Worm (Caenorhabditis elegans) whole organism, L1 larva: ENCODE results near the gene set-14.

Experiments
- C34B4.2 ChIP-seq: sonication (generic microtip); optimal IDR thresholded peaks from 2 replicates; lab custom pipeline; 2017; ENCODE audit warnings: mild to moderate bottlenecking, missing genetic modification characterization, missing compliant biosample characterization
- alr-1 ChIP-seq: fragments of 200-800 bp; sonication (Bioruptor generic); optimal IDR thresholded peaks from 2 replicates; lab custom pipeline; 2018; ENCODE audit warnings: borderline replicate concordance, mild to moderate bottlenecking, missing genetic modification characterization, missing compliant biosample characterization
- ama-1 ChIP-seq: fragments of 150-350 bp; optimal IDR thresholded peaks from 2 replicates; lab custom pipeline; 2014
- ceh-82 ChIP-seq, 3 experiments: fragments of 150-350 bp in 1 of 3; sonication (generic microtip) in 2 of 3; optimal IDR thresholded peaks; 2 replicates each; lab custom pipeline; 2014 to 2017; ENCODE audit warnings: missing biosample characterization in 3 of 3, missing genetic modification characterization in 3 of 3
- ces-1 ChIP-seq: fragments of 150-350 bp; optimal IDR thresholded peaks from 2 replicates; lab custom pipeline; 2014; ENCODE audit warnings: missing biosample characterization, missing genetic modification reagents, missing genetic modification characterization
- dpl-1 ChIP-seq, 3 experiments: fragments of 150-350 bp in 2 of 3; sonication (generic microtip) in 1 of 3; optimal IDR thresholded peaks; 2 replicates each; lab custom pipeline; 2014 to 2017; ENCODE audit warnings: missing biosample characterization in 3 of 3, missing genetic modification characterization in 3 of 3, missing genetic modification reagents in 3 of 3
- dsc-1 ChIP-seq: sonication (generic microtip); optimal IDR thresholded peaks from 2 replicates; lab custom pipeline; 2016; ENCODE audit warnings: mild to moderate bottlenecking, missing genetic modification characterization, missing compliant biosample characterization
- efl-1 ChIP-seq, 4 experiments: fragments of 150-350 bp; optimal IDR thresholded peaks in 3 of 4; peaks in 1 of 4; 1 replicate in 1 of 4; 2 replicates in 3 of 4; lab custom pipeline; 2014; ENCODE audit warnings: missing biosample characterization in 2 of 4, missing genetic modification characterization in 2 of 4, missing genetic modification reagents in 2 of 4
- efl-3 ChIP-seq: fragments of 200-800 bp; sonication (Bioruptor generic); optimal IDR thresholded peaks from 2 replicates; lab custom pipeline; 2018; ENCODE audit warnings: mild to moderate bottlenecking, missing genetic modification characterization, missing compliant biosample characterization
- fkh-10 ChIP-seq: sonication (generic microtip); optimal IDR thresholded peaks from 2 replicates; lab custom pipeline; 2017; ENCODE audit warnings: missing biosample characterization, missing genetic modification reagents, missing genetic modification characterization
- fkh-8 ChIP-seq: sonication (generic microtip); optimal IDR thresholded peaks from 2 replicates; lab custom pipeline; 2016; ENCODE audit warnings: mild to moderate bottlenecking, missing genetic modification characterization, missing compliant biosample characterization
- hlh-4 ChIP-seq: sonication (generic microtip); optimal IDR thresholded peaks from 2 replicates; lab custom pipeline; 2016; ENCODE audit warnings: mild to moderate bottlenecking, missing genetic modification characterization, missing compliant biosample characterization
- hpl-2 ChIP-seq: fragments of 150-350 bp; optimal IDR thresholded peaks from 2 replicates; lab custom pipeline; 2014; ENCODE audit warnings: missing biosample characterization, missing genetic modification reagents, missing genetic modification characterization
- lin-14 ChIP-seq: fragments of 200-800 bp; sonication (Bioruptor generic); optimal IDR thresholded peaks from 2 replicates; lab custom pipeline; 2018; ENCODE audit warnings: mild to moderate bottlenecking, missing genetic modification characterization, moderate library complexity, missing compliant biosample characterization
- lin-35 ChIP-seq, 2 experiments: fragments of 150-350 bp; optimal IDR thresholded peaks; 2 replicates each; lab custom pipeline; 2014; ENCODE audit warnings: missing biosample characterization in 2 of 2, missing genetic modification characterization in 2 of 2, missing genetic modification reagents in 2 of 2
- lir-3 ChIP-seq: sonication (generic microtip); optimal IDR thresholded peaks from 2 replicates; lab custom pipeline; 2016; ENCODE audit warnings: mild to moderate bottlenecking, missing genetic modification characterization, moderate library complexity, missing compliant biosample characterization; ENCODE audit not compliant: poor library complexity
- lsy-2 ChIP-seq, 2 experiments: fragments of 150-350 bp; optimal IDR thresholded peaks; 2 replicates each; lab custom pipeline; 2014; ENCODE audit warnings: missing biosample characterization in 2 of 2, missing genetic modification characterization in 2 of 2
- mef-2 ChIP-seq: fragments of 150-350 bp; optimal IDR thresholded peaks from 2 replicates; lab custom pipeline; 2014; ENCODE audit warnings: missing biosample characterization, missing genetic modification characterization
- nhr-11 ChIP-seq: fragments of 150-350 bp; optimal IDR thresholded peaks from 2 replicates; lab custom pipeline; 2014; ENCODE audit warnings: missing biosample characterization, missing genetic modification characterization
- nhr-19 ChIP-seq: fragments of 200-800 bp; sonication (Bioruptor generic); conservative IDR thresholded peaks from 2 replicates; pipeline ENCODE4 v1.3.6; 2022; ENCODE audit warnings: missing genetic modification characterization, missing compliant biosample characterization
- nhr-76 ChIP-seq: sonication (generic microtip); optimal IDR thresholded peaks from 2 replicates; lab custom pipeline; 2017; ENCODE audit warnings: missing biosample characterization, missing genetic modification characterization
- nhr-85 ChIP-seq: sonication (generic microtip); peaks from one replicate; lab custom pipeline; 2016; ENCODE audit warnings: missing genetic modification characterization, inconsistent platforms, missing compliant biosample characterization
- nhr-90 ChIP-seq: sonication (generic microtip); optimal IDR thresholded peaks from 2 replicates; lab custom pipeline; 2016; ENCODE audit warnings: mild to moderate bottlenecking, missing genetic modification characterization, missing compliant biosample characterization; ENCODE audit not compliant: poor library complexity
- pag-3 ChIP-seq: sonication (generic microtip); optimal IDR thresholded peaks from 2 replicates; lab custom pipeline; 2017; ENCODE audit warnings: missing genetic modification characterization, mild to moderate bottlenecking, missing compliant biosample characterization, antibody characterized with exemption, borderline replicate concordance; ENCODE audit not compliant: insufficient read depth
- pqm-1 ChIP-seq: sonication (generic microtip); optimal IDR thresholded peaks from 3 replicates; lab custom pipeline; 2017; ENCODE audit warnings: missing biosample characterization, missing genetic modification characterization
- snpc-4 ChIP-seq: fragments of 150-350 bp; optimal IDR thresholded peaks from 2 replicates; lab custom pipeline; 2014; ENCODE audit warnings: missing biosample characterization, missing genetic modification characterization
- snu-23 ChIP-seq: sonication (generic microtip); optimal IDR thresholded peaks from 2 replicates; lab custom pipeline; 2016; ENCODE audit warnings: missing genetic modification characterization, missing compliant biosample characterization
- swsn-7 ChIP-seq: sonication (generic microtip); optimal IDR thresholded peaks from 2 replicates; lab custom pipeline; 2016; ENCODE audit warnings: missing genetic modification characterization, missing compliant biosample characterization
- tlp-1 ChIP-seq: fragments of 150-350 bp; optimal IDR thresholded peaks from 2 replicates; lab custom pipeline; 2014; ENCODE audit warnings: missing biosample characterization, missing genetic modification characterization
- unc-86 ChIP-seq: sonication (generic microtip); optimal IDR thresholded peaks from 2 replicates; lab custom pipeline; 2016; ENCODE audit warnings: missing genetic modification characterization, missing compliant biosample characterization
- vab-15 ChIP-seq: sonication (generic microtip); optimal IDR thresholded peaks from 2 replicates; lab custom pipeline; 2017; ENCODE audit warnings: missing genotype, mild to moderate bottlenecking, missing genetic modification characterization, missing compliant biosample characterization
- xbp-1 ChIP-seq: sonication (generic microtip); optimal IDR thresholded peaks from 2 replicates; lab custom pipeline; 2016; ENCODE audit warnings: missing genetic modification characterization, missing compliant biosample characterization
- zip-4 ChIP-seq: fragments of 200-800 bp; sonication (Bioruptor generic); optimal IDR thresholded peaks from 2 replicates; lab custom pipeline; 2018; ENCODE audit warnings: mild to moderate bottlenecking, missing genetic modification characterization, moderate library complexity, missing compliant biosample characterization

The set-14 gene

DNA sequence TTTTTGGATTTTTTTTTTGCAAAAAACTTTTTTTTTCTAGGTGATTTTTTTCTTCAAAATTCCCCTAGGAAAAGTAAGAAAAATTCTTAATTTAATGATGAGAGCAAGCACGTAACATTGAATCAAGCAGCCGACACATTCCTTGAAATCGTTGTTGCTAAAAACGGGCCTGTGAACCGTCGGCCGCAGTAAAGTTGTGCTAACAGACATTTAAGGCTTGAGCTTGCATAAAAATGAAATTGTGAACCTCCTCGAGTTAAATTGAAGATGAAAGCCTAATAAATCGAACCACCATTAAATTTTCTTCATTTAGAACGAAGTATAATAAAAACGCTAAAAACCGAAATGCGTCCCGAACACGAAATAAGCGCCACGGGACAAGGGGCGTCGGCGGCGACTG lies 28.1 kb downstream of the set-14 start:
- TF ChIP-seq nhr-11 (tag; lab: Kevin White, UChicago): no peak
- TF ChIP-seq hpl-2 (GFP tag; lab: Kevin White, UChicago): no peak
- TF ChIP-seq fkh-8 (tag; lab: Kevin White, UChicago): no peak
- TF ChIP-seq snpc-4 (tag; lab: Kevin White, UChicago): no peak
- no peak for TF ChIP-seq pag-3 (tag; lab: Kevin White, UChicago)
- TF ChIP-seq dpl-1 (GFP tag; optimal IDR thresholded peaks at IDR 0.05; lab: Kevin White, UChicago): no peak
- no peak for TF ChIP-seq nhr-90 (tag; lab: Kevin White, UChicago)

DNA sequence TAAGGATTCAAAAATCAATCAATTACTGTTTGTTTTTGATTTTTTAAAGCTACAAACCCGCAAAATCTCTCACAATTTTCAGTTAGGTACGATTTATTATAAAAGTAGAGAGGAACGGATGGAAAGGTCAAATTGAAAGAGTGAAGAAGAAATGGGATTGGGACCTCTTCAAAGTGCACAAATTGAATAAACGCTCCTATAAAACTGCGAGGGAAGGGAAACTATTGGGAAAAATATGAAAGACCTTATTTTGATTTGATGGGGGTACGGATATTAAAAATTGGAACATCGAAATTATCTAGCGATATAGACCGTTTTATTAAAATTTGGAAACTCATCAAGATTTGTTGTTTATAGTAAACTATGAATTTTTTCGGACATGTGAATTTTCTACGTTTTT lies 29.3 kb downstream of the set-14 start:
- TF ChIP-seq unc-86 (tag; lab: Kevin White, UChicago): no peak
- TF ChIP-seq lir-3 (tag; lab: Kevin White, UChicago): no peak
- no peak for TF ChIP-seq alr-1 (tag; lab: Kevin White, UChicago)
- no peak for TF ChIP-seq efl-1 (optimal IDR thresholded peaks at IDR 0.05; lab: Kevin White, UChicago)
- no peak for TF ChIP-seq efl-1 (GFP tag; optimal IDR thresholded peaks at IDR 0.05 in 1 of 2; lab: Kevin White, UChicago)
- no peak for TF ChIP-seq swsn-7
- TF ChIP-seq lin-35 (GFP tag; optimal IDR thresholded peaks at IDR 0.05; lab: Kevin White, UChicago): no peak
- TF ChIP-seq snpc-4 (tag; lab: Kevin White, UChicago): no peak
- TF ChIP-seq zip-4 (GFP tag; lab: Kevin White, UChicago): no peak
- no peak for TF ChIP-seq snu-23 (GFP tag; lab: Kevin White, UChicago)
- TF ChIP-seq hpl-2 (GFP tag; lab: Kevin White, UChicago): no peak

DNA sequence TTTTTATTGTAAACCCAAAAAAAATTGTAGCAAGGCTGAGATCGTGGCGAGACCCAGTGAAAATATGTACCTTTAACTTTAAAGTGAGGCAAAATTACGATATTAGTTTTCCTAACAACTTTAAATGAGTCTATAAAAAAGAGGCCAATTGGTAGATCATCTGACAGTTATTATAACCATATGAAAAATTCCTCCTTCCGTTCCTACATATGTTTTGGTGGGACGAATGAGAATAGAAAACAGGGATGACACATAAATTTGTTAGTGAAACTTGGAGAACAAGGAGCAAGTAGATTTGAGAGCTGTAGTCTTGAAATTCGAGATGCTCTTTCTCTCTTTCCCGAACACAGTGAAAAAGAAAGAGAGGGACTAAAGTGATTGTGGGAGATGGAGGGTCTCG lies 30.9 kb downstream of the set-14 start:
- TF ChIP-seq mef-2 (tag; lab: Kevin White, UChicago) (no peak), ces-1 (GFP tag; lab: Kevin White, UChicago) (no peak), dpl-1 (GFP tag; optimal IDR thresholded peaks at IDR 0.05; lab: Kevin White, UChicago) (no peak), vab-15 (tag; lab: Kevin White, UChicago) (no peak), tlp-1 (tag; lab: Kevin White, UChicago) (no peak), nhr-85 (tag; lab: Kevin White, UChicago) (no peak), hlh-4 (tag; lab: Kevin White, UChicago) (no peak), dsc-1 (no peak), C34B4.2 (tag; lab: Kevin White, UChicago) (no peak)

DNA sequence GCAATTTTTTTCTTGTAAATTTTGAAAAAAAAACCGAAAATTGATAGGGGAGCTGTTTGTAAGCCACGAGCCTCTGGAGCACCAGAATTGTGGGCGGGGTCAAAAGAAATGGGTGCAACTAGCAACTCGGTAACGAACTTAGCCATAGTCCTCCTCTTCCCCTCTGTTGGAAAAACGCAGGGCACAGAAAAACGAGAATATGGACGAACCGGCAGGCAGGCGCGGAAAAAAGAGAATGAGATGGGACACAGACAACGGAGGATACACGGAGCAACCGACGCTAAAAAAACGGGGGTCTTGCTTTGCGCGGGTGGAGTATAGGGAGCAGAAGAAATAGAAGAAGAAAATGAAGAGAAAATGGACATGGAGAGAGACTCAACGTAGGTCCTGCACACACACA lies 34.4 kb downstream of the set-14 start:
- no peak for TF ChIP-seq efl-1 (optimal IDR thresholded peaks at IDR 0.05; lab: Kevin White, UChicago)
- peak in 1 of 2 experiments; percentile 49 for TF ChIP-seq efl-1 (GFP tag; optimal IDR thresholded peaks at IDR 0.05 in 1 of 2; lab: Kevin White, UChicago)
- TF ChIP-seq nhr-19 (GFP tag; lab: Robert Waterston, UW): no peak
- no peak for TF ChIP-seq nhr-76 (tag; lab: Kevin White, UChicago)
- TF ChIP-seq fkh-10 (GFP tag; lab: Kevin White, UChicago): peak; percentile 75
- peak in 1 of 3 experiments; percentile 30 for TF ChIP-seq ceh-82 (tag; optimal IDR thresholded peaks at IDR 0.05; lab: Kevin White, UChicago)
- TF ChIP-seq unc-86 (tag; lab: Kevin White, UChicago): no peak
- TF ChIP-seq zip-4 (GFP tag; lab: Kevin White, UChicago): no peak
- TF ChIP-seq pqm-1 (tag; lab: Kevin White, UChicago): no peak
- no peak for TF ChIP-seq dsc-1
- no peak for TF ChIP-seq ama-1 (lab: Kevin White, UChicago)
- peak; percentile 75 for TF ChIP-seq lin-14 (GFP tag; lab: Kevin White, UChicago)
- TF ChIP-seq efl-3 (GFP tag; lab: Kevin White, UChicago): no peak
- no peak for TF ChIP-seq xbp-1 (tag; lab: Kevin White, UChicago)

DNA sequence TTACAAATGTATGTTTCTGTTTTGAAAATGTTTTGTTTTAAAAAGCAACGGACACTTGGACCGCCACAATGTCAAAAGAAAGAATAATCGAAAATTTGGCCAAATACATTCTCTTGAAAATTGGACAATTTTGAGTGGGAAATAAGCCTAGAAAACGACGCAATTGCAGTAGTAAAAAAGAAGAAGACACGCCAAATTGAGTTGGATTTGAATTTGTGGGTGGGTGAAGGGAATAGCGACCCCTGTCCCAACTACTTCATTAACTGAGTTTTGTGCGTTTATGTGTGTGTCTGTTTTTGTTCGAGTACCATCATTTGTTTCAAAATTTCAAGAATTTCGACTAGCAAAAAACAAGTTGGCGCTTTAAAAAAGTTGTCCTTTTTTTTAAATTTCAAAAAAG lies 35.3 kb downstream of the set-14 start:
- TF ChIP-seq lin-14 (GFP tag; lab: Kevin White, UChicago): peak; percentile 40
- TF ChIP-seq fkh-10 (GFP tag; lab: Kevin White, UChicago): peak; percentile 11
- TF ChIP-seq lsy-2 (tag; optimal IDR thresholded peaks at IDR 0.05; lab: Kevin White, UChicago): no peak
- TF ChIP-seq, all 84 proteins: peak for 2
